In the genomic region with DNA sequence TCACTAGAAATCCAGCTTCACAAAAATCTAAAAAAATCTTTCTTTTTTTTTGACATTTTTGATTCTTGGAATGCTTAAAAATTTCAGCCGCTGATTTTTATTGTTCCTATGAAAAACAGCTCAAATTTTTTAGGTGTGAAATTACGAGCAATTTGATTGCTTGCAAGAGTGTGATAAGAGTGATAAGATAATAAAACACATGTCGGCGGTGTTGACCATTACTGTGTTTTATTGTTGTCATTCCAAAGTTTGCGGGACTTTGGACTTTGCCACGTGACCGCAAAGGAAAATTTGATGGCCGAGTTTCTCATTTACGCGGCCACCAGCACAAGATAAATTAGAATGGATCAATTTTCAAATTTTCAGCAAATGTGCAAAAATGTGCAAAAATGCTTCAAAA, we compare ENCODE assay signal across 6 worm cellular contexts.
TF ChIP-seq lines count a peak whose summit lies in the region.

No protein-coding gene starts in this region.

TF ChIP-seq in whole organism, L1 larva, 84 proteins besides CTCF, POLR2A, EP300 and RAD21 (continues in another document):
- peak in 1 of 2 experiments; percentile 46 for TF ChIP-seq mdl-1 (tag; optimal IDR thresholded peaks at IDR 0.05; lab: Kevin White, UChicago)
- no peak for TF ChIP-seq nhr-237 (tag; optimal IDR thresholded peaks at IDR 0.05; lab: Kevin White, UChicago)
- peak; percentile 16 for TF ChIP-seq nhr-90 (tag; optimal IDR thresholded peaks at IDR 0.05; lab: Kevin White, UChicago; ENCODE audit: poor library complexity)
- no peak for TF ChIP-seq aha-1 (tag; optimal IDR thresholded peaks at IDR 0.05; lab: Kevin White, UChicago)
- TF ChIP-seq F16B12.6 (tag; optimal IDR thresholded peaks at IDR 0.05; lab: Kevin White, UChicago), result no peak
- TF ChIP-seq swsn-7 (tag; optimal IDR thresholded peaks at IDR 0.05; lab: Kevin White, UChicago), result no peak
- TF ChIP-seq ets-5 (GFP tag; IDR thresholded peaks at IDR 0.05; lab: Robert Waterston, UW), result no peak
- no peak for TF ChIP-seq ceh-88 (GFP tag; IDR thresholded peaks at IDR 0.05; lab: Robert Waterston, UW)
- no peak for TF ChIP-seq ztf-4 (tag; optimal IDR thresholded peaks at IDR 0.05; lab: Kevin White, UChicago)
- TF ChIP-seq nhr-71 (tag; optimal IDR thresholded peaks at IDR 0.05; lab: Kevin White, UChicago), result peak; percentile 27
- no peak for TF ChIP-seq fkh-8 (tag; optimal IDR thresholded peaks at IDR 0.05; lab: Kevin White, UChicago)
- no peak for TF ChIP-seq efl-1 (optimal IDR thresholded peaks at IDR 0.05; lab: Kevin White, UChicago)
- peak in 1 of 2 experiments; percentile 12 for TF ChIP-seq efl-1 (GFP tag; optimal IDR thresholded peaks at IDR 0.05 in 1 of 2; lab: Kevin White, UChicago)
- no peak for TF ChIP-seq zag-1 (tag; optimal IDR thresholded peaks at IDR 0.05; lab: Kevin White, UChicago)
- no peak for TF ChIP-seq nhr-47 (tag; optimal IDR thresholded peaks at IDR 0.05; lab: Kevin White, UChicago)

TF ChIP-seq in whole organism, L2 larva, 48 proteins besides CTCF, POLR2A, EP300 and RAD21 (continues in another document):
- TF ChIP-seq ceh-82 (tag; optimal IDR thresholded peaks at IDR 0.05; lab: Kevin White, UChicago), result no peak
- no peak for TF ChIP-seq ama-1 (optimal IDR thresholded peaks at IDR 0.05; lab: Kevin White, UChicago)
- TF ChIP-seq gmeb-1 (tag; optimal IDR thresholded peaks at IDR 0.05; lab: Kevin White, UChicago), result peak; percentile 45
- TF ChIP-seq sma-9 (GFP tag; optimal IDR thresholded peaks at IDR 0.05; lab: Kevin White, UChicago), result peak; percentile 29
- TF ChIP-seq sma-9 (tag; optimal IDR thresholded peaks at IDR 0.05; lab: Kevin White, UChicago), result no peak
- no peak for TF ChIP-seq crh-2 (tag; optimal IDR thresholded peaks at IDR 0.05; lab: Kevin White, UChicago)
- no peak for TF ChIP-seq mdl-1 (tag; optimal IDR thresholded peaks at IDR 0.05; lab: Kevin White, UChicago)
- TF ChIP-seq nhr-6 (tag; optimal IDR thresholded peaks at IDR 0.05; lab: Kevin White, UChicago), result no peak
- TF ChIP-seq mbf-1 (tag; optimal IDR thresholded peaks at IDR 0.05; lab: Kevin White, UChicago), result no peak
- no peak for TF ChIP-seq ZK546.5 (tag; optimal IDR thresholded peaks at IDR 0.05; lab: Kevin White, UChicago)
- TF ChIP-seq nhr-23 (tag; optimal IDR thresholded peaks at IDR 0.05; lab: Kevin White, UChicago), result no peak
- TF ChIP-seq Y55F3AM.14 (GFP tag; optimal IDR thresholded peaks at IDR 0.05; lab: Kevin White, UChicago), result no peak
- TF ChIP-seq lin-39 (tag; optimal IDR thresholded peaks at IDR 0.05; lab: Kevin White, UChicago), result no peak
- TF ChIP-seq lin-13 (GFP tag; optimal IDR thresholded peaks at IDR 0.05; lab: Kevin White, UChicago), result no peak
- TF ChIP-seq lsy-2 (tag; optimal IDR thresholded peaks at IDR 0.05; lab: Kevin White, UChicago), result no peak
- no peak for TF ChIP-seq unc-55 (GFP tag; optimal IDR thresholded peaks at IDR 0.05; lab: Kevin White, UChicago)

TF ChIP-seq in whole organism, L3 larva, 47 proteins besides CTCF, POLR2A, EP300 and RAD21:
- TF ChIP-seq nhr-11 (tag; optimal IDR thresholded peaks at IDR 0.05; lab: Kevin White, UChicago), result no peak
- no peak for TF ChIP-seq ceh-16 (tag; optimal IDR thresholded peaks at IDR 0.05; lab: Kevin White, UChicago)
- TF ChIP-seq nfya-1 (tag; optimal IDR thresholded peaks at IDR 0.05; lab: Kevin White, UChicago; ENCODE audit: insufficient read depth), result no peak
- peak; percentile 88 for TF ChIP-seq elt-2 (tag; optimal IDR thresholded peaks at IDR 0.05; lab: Kevin White, UChicago)
- TF ChIP-seq pqm-1 (tag; optimal IDR thresholded peaks at IDR 0.05; lab: Kevin White, UChicago), result peak; percentile 80
- no peak for TF ChIP-seq nhr-76 (tag; optimal IDR thresholded peaks at IDR 0.05; lab: Kevin White, UChicago)
TF ChIP-seq in whole organism, L3 larva: peak in this region for 2.

TF ChIP-seq in whole organism, L4 larva, 104 proteins besides CTCF, POLR2A, EP300 and RAD21 (continues in another document):
- TF ChIP-seq nhr-11 (tag; optimal IDR thresholded peaks at IDR 0.05; lab: Kevin White, UChicago) (no peak), T26A8.4 (GFP tag; IDR thresholded peaks at IDR 0.05; lab: Robert Waterston, UW) (no peak), cey-2 (tag; optimal IDR thresholded peaks at IDR 0.05; lab: Kevin White, UChicago; ENCODE audit: borderline replicate concordance, insufficient read depth) (no peak), ZK337.2 (GFP tag; IDR thresholded peaks at IDR 0.05; lab: Robert Waterston, UW) (no peak), nhr-102 (tag; optimal IDR thresholded peaks at IDR 0.05; lab: Kevin White, UChicago) (peak; percentile 33), gei-8 (GFP tag; optimal IDR thresholded peaks at IDR 0.05; lab: Kevin White, UChicago) (no peak), hif-1 (tag; optimal IDR thresholded peaks at IDR 0.05; lab: Kevin White, UChicago) (no peak), unc-130 (GFP tag; optimal IDR thresholded peaks at IDR 0.05; lab: Kevin White, UChicago) (no peak), daf-8 (GFP tag; IDR thresholded peaks at IDR 0.05; lab: Robert Waterston, UW) (no peak), Y5F2A.4 (GFP tag; optimal IDR thresholded peaks at IDR 0.05; lab: Kevin White, UChicago) (no peak), nhr-77 (tag; optimal IDR thresholded peaks at IDR 0.05; lab: Kevin White, UChicago) (peak; percentile 2), D1046.2 (GFP tag; IDR thresholded peaks at IDR 0.05; lab: Robert Waterston, UW) (no peak), nhr-237 (tag; optimal IDR thresholded peaks at IDR 0.05; lab: Kevin White, UChicago) (no peak), lin-13 (GFP tag; optimal IDR thresholded peaks at IDR 0.05; lab: Kevin White, UChicago) (no peak), egl-27 (tag; optimal IDR thresholded peaks at IDR 0.05; lab: Kevin White, UChicago) (no peak), zfp-3 (GFP tag; conservative IDR thresholded peaks at IDR 0.05; lab: Robert Waterston, UW) (no peak), hlh-11 (tag; optimal IDR thresholded peaks at IDR 0.05; lab: Kevin White, UChicago) (peak; percentile 69), nhr-42 (GFP tag; IDR thresholded peaks at IDR 0.05; lab: Robert Waterston, UW) (no peak), nhr-10 (tag; optimal IDR thresholded peaks at IDR 0.05; lab: Kevin White, UChicago) (no peak)

TF ChIP-seq in whole organism, late embryonic, 69 proteins besides CTCF, POLR2A, EP300 and RAD21:
- peak; percentile 88 for TF ChIP-seq elt-2 (tag; optimal IDR thresholded peaks at IDR 0.05; lab: Kevin White, UChicago)
- TF ChIP-seq unc-42 (tag; optimal IDR thresholded peaks at IDR 0.05; lab: Kevin White, UChicago), result no peak
- TF ChIP-seq tbx-7 (tag; optimal IDR thresholded peaks at IDR 0.05; lab: Kevin White, UChicago), result no peak
- no peak for TF ChIP-seq C38D4.7 (GFP tag; optimal IDR thresholded peaks at IDR 0.05; lab: Kevin White, UChicago)
- no peak for TF ChIP-seq sox-2 (GFP tag; IDR thresholded peaks at IDR 0.05; lab: Robert Waterston, UW)
- TF ChIP-seq ceh-18 (tag; optimal IDR thresholded peaks at IDR 0.05; lab: Kevin White, UChicago), result no peak
- no peak for TF ChIP-seq zip-5 (tag; optimal IDR thresholded peaks at IDR 0.05; lab: Kevin White, UChicago)
- no peak for TF ChIP-seq hlh-8 (tag; optimal IDR thresholded peaks at IDR 0.05; lab: Kevin White, UChicago)
- peak; percentile 6 for TF ChIP-seq hlh-30 (tag; optimal IDR thresholded peaks at IDR 0.05; lab: Kevin White, UChicago; ENCODE audit: insufficient read depth)

TF ChIP-seq in whole organism, young adult, 124 proteins besides CTCF, POLR2A, EP300 and RAD21:
- TF ChIP-seq repo-1 (tag; optimal IDR thresholded peaks at IDR 0.05; lab: Kevin White, UChicago) (no peak), xnd-1 (tag; optimal IDR thresholded peaks at IDR 0.05; lab: Kevin White, UChicago) (no peak), nfya-2 (GFP tag; IDR thresholded peaks at IDR 0.05; lab: Robert Waterston, UW) (no peak), attf-5 (GFP tag; optimal IDR thresholded peaks at IDR 0.05; lab: Kevin White, UChicago) (no peak), F37B4.10 (GFP tag; IDR thresholded peaks at IDR 0.05; lab: Robert Waterston, UW) (no peak), Y53G8AR.9 (GFP tag; conservative IDR thresholded peaks at IDR 0.05; lab: Robert Waterston, UW) (no peak), F39B2.1 (GFP tag; IDR thresholded peaks at IDR 0.05; lab: Robert Waterston, UW) (no peak), tbx-9 (tag; optimal IDR thresholded peaks at IDR 0.05; lab: Kevin White, UChicago; ENCODE audit: borderline replicate concordance) (no peak), nhr-80 (tag; optimal IDR thresholded peaks at IDR 0.05; lab: Kevin White, UChicago) (peak; percentile 56), nfyb-1 (GFP tag; IDR thresholded peaks at IDR 0.05; lab: Robert Waterston, UW) (no peak), lag-1 (GFP tag; IDR thresholded peaks at IDR 0.05; lab: Robert Waterston, UW) (no peak), snpc-1.3 (tag; optimal IDR thresholded peaks at IDR 0.05; lab: Kevin White, UChicago; ENCODE audit: insufficient read depth) (no peak), mel-28 (tag; optimal IDR thresholded peaks at IDR 0.05; lab: Kevin White, UChicago; ENCODE audit: borderline replicate concordance) (no peak), K11D2.4 (GFP tag; IDR thresholded peaks at IDR 0.05; lab: Robert Waterston, UW) (no peak), cebp-1 (GFP tag; IDR thresholded peaks at IDR 0.05; lab: Robert Waterston, UW) (no peak), cebp-1 (tag; optimal IDR thresholded peaks at IDR 0.05; lab: Kevin White, UChicago) (peak; percentile 17), sdz-38 (tag; optimal IDR thresholded peaks at IDR 0.05; lab: Kevin White, UChicago) (no peak), F33H1.4 (GFP tag; IDR thresholded peaks at IDR 0.05; lab: Robert Waterston, UW) (no peak), ztf-26 (tag; optimal IDR thresholded peaks at IDR 0.05; lab: Kevin White, UChicago) (no peak), hrde-1 (tag; optimal IDR thresholded peaks at IDR 0.05; lab: Kevin White, UChicago; ENCODE audit: borderline replicate concordance) (no peak), snpc-4 (GFP tag; optimal IDR thresholded peaks at IDR 0.05; lab: Kevin White, UChicago) (no peak), snpc-4 (tag; optimal IDR thresholded peaks at IDR 0.05; lab: Kevin White, UChicago) (peak in 1 of 4 experiments; percentile 18)
